Fruit fly (Drosophila melanogaster) whole organism, embryonic: ENCODE data around the gene CG16719.

ENCODE experiments used
- Adf1 ChIP-seq: fragments of 200-800 bp; sonication (Bioruptor generic); IDR thresholded peaks from 2 replicates; pipeline ENCODE4 v1.3.6; 2022; ENCODE audit warnings: missing biosample characterization, missing genetic modification characterization
- Asciz ChIP-seq: fragments of 200-800 bp; sonication (Bioruptor generic); optimal IDR thresholded peaks from 2 replicates; lab custom pipeline; 2017; ENCODE audit warnings: missing biosample characterization, mild to moderate bottlenecking, missing genetic modification characterization, missing genetic modification reagents
- Atf6 ChIP-seq: fragments of 200-800 bp; sonication (Bioruptor generic); IDR thresholded peaks from 2 replicates; pipeline ENCODE4 v1.3.6; 2022; ENCODE audit warnings: missing biosample characterization, missing genetic modification characterization
- CG1024 ChIP-seq: fragments of 200-800 bp; sonication (Bioruptor generic); IDR thresholded peaks from 2 replicates; pipeline ENCODE4 v1.3.6; 2022; ENCODE audit warnings: missing biosample characterization, missing genetic modification characterization
- CG10543 ChIP-seq: fragments of 200-800 bp; sonication (Bioruptor generic); optimal IDR thresholded peaks from 3 replicates; lab custom pipeline; 2017; ENCODE audit warnings: missing biosample characterization, mild to moderate bottlenecking, missing genetic modification characterization, moderate library complexity
- CG10654 ChIP-seq: fragments of 200-800 bp; sonication (Bioruptor generic); optimal IDR thresholded peaks from 2 replicates; lab custom pipeline; 2016; ENCODE audit warnings: missing biosample characterization, missing genetic modification characterization
- CG11723 ChIP-seq: fragments of 200-800 bp; sonication (Bioruptor generic); optimal IDR thresholded peaks from 2 replicates; lab custom pipeline; 2017; ENCODE audit warnings: missing biosample characterization, mild to moderate bottlenecking, missing genetic modification characterization
- CG12769 ChIP-seq: fragments of 200-800 bp; sonication (Bioruptor generic); optimal IDR thresholded peaks from 2 replicates; lab custom pipeline; 2019; ENCODE audit warnings: missing biosample characterization, mild to moderate bottlenecking, missing genetic modification characterization, moderate library complexity
- CG13296 ChIP-seq: fragments of 200-800 bp; sonication (Bioruptor generic); optimal IDR thresholded peaks from 3 replicates; lab custom pipeline; 2018; ENCODE audit warnings: missing biosample characterization, mild to moderate bottlenecking, missing genetic modification characterization
- CG13894 ChIP-seq: fragments of 200-800 bp; sonication (Bioruptor generic); optimal IDR thresholded peaks from 3 replicates; lab custom pipeline; 2018; ENCODE audit warnings: missing biosample characterization, mild to moderate bottlenecking, missing genetic modification characterization, moderate library complexity
- CG14014 ChIP-seq: fragments of 200-800 bp; sonication (Bioruptor generic); IDR thresholded peaks from 2 replicates; pipeline ENCODE4 v1.3.6; 2022; ENCODE audit warnings: missing biosample characterization, missing genetic modification characterization
- CG14667 ChIP-seq: fragments of 200-800 bp; sonication (Bioruptor generic); IDR thresholded peaks from 2 replicates; pipeline ENCODE4 v1.3.6; 2022; ENCODE audit warnings: missing biosample characterization, missing genetic modification characterization
- CG17361 ChIP-seq: fragments of 200-800 bp; sonication (Bioruptor generic); IDR thresholded peaks from 3 replicates; pipeline ENCODE4 v1.3.6; 2022; ENCODE audit warnings: missing biosample characterization, missing genetic modification characterization
- CG18764 ChIP-seq: fragments of 200-800 bp; sonication (Bioruptor generic); optimal IDR thresholded peaks from 3 replicates; lab custom pipeline; 2016; ENCODE audit warnings: missing biosample characterization, missing genetic modification characterization
- CG30431 ChIP-seq: fragments of 200-800 bp; sonication (Bioruptor generic); optimal IDR thresholded peaks from 2 replicates; lab custom pipeline; 2017; ENCODE audit warnings: missing biosample characterization, missing genetic modification characterization
- CG3847 ChIP-seq: fragments of 200-800 bp; sonication (Bioruptor generic); IDR thresholded peaks from 2 replicates; pipeline ENCODE4 v1.3.6; 2022; ENCODE audit warnings: missing biosample characterization, missing genetic modification characterization
- CG4360 ChIP-seq: fragments of 200-800 bp; sonication (Bioruptor generic); IDR thresholded peaks from 2 replicates; pipeline ENCODE4 v1.3.6; 2022; ENCODE audit warnings: missing biosample characterization, missing genetic modification characterization
- CG5245 ChIP-seq: fragments of 200-800 bp; sonication (Bioruptor generic); optimal IDR thresholded peaks from 3 replicates; lab custom pipeline; 2016; ENCODE audit warnings: missing biosample characterization, missing genetic modification characterization
- CG7556 ChIP-seq: fragments of 200-800 bp; sonication (Bioruptor generic); optimal IDR thresholded peaks from 2 replicates; lab custom pipeline; 2017; ENCODE audit warnings: missing biosample characterization, mild to moderate bottlenecking, missing genetic modification characterization
- CG9876 ChIP-seq: fragments of 200-800 bp; sonication (Bioruptor generic); optimal IDR thresholded peaks from 2 replicates; lab custom pipeline; 2016; ENCODE audit warnings: missing biosample characterization, missing genetic modification characterization
- Camta ChIP-seq: fragments of 200-800 bp; sonication (Bioruptor generic); optimal IDR thresholded peaks from 2 replicates; lab custom pipeline; 2016; ENCODE audit warnings: missing biosample characterization, missing genetic modification characterization
- CoRest ChIP-seq: fragments of 200-800 bp; sonication (Bioruptor generic); optimal IDR thresholded peaks from 3 replicates; lab custom pipeline; 2018; ENCODE audit warnings: missing biosample characterization, mild to moderate bottlenecking, missing genetic modification characterization, moderate library complexity
- CrebB ChIP-seq: fragments of 200-800 bp; sonication (Bioruptor generic); optimal IDR thresholded peaks from 3 replicates; lab custom pipeline; 2018; ENCODE audit warnings: missing biosample characterization, mild to moderate bottlenecking, missing genetic modification characterization
- E2f2 ChIP-seq: fragments of 200-800 bp; sonication (Bioruptor generic); IDR thresholded peaks from 2 replicates; pipeline ENCODE4 v1.3.6; 2022; ENCODE audit warnings: missing biosample characterization, missing genetic modification characterization
- Hand ChIP-seq: fragments of 200-800 bp; sonication (Bioruptor generic); optimal IDR thresholded peaks from 2 replicates; lab custom pipeline; 2017; ENCODE audit warnings: mild to moderate bottlenecking, missing biosample characterization, missing genetic modification reagents, missing genetic modification characterization
- Hey ChIP-seq: fragments of 200-800 bp; sonication (Bioruptor generic); optimal IDR thresholded peaks from 3 replicates; lab custom pipeline; 2018; ENCODE audit warnings: missing biosample characterization, mild to moderate bottlenecking, missing genetic modification characterization
- Hmx ChIP-seq: fragments of 200-800 bp; sonication (Bioruptor generic); optimal IDR thresholded peaks from 2 replicates; lab custom pipeline; 2016; ENCODE audit warnings: missing biosample characterization, missing genetic modification characterization
- Jarid2 ChIP-seq: fragments of 200-800 bp; sonication (Bioruptor generic); optimal IDR thresholded peaks from 3 replicates; lab custom pipeline; 2017; ENCODE audit warnings: mild to moderate bottlenecking, missing biosample characterization, missing genetic modification reagents, missing genetic modification characterization
- Meics ChIP-seq: fragments of 200-800 bp; sonication (Bioruptor generic); optimal IDR thresholded peaks from 2 replicates; lab custom pipeline; 2017; ENCODE audit warnings: missing biosample characterization, mild to moderate bottlenecking, missing genetic modification characterization
- Mrtf ChIP-seq: fragments of 200-800 bp; sonication (Bioruptor generic); IDR thresholded peaks from 3 replicates; pipeline ENCODE4 v1.3.6; 2022; ENCODE audit warnings: missing biosample characterization, missing genetic modification characterization
- Opbp ChIP-seq: fragments of 200-800 bp; sonication (Bioruptor generic); IDR thresholded peaks from 3 replicates; pipeline ENCODE4 v1.3.6; 2022; ENCODE audit warnings: missing biosample characterization, missing genetic modification characterization; ENCODE audit not compliant: partially characterized antibody
- Ravus ChIP-seq: fragments of 200-800 bp; sonication (Bioruptor generic); IDR thresholded peaks from 2 replicates; pipeline ENCODE4 v1.3.6; 2022; ENCODE audit warnings: missing biosample characterization, missing genetic modification characterization
- Sox100B ChIP-seq: fragments of 200-800 bp; sonication (Bioruptor generic); optimal IDR thresholded peaks from 3 replicates; lab custom pipeline; 2018; ENCODE audit warnings: missing biosample characterization, mild to moderate bottlenecking, missing genetic modification characterization
- Xbp1 ChIP-seq: fragments of 200-800 bp; sonication (Bioruptor generic); optimal IDR thresholded peaks from 3 replicates; lab custom pipeline; 2016; ENCODE audit warnings: missing biosample characterization, mild to moderate bottlenecking, missing genetic modification characterization
- cad ChIP-seq: fragments of >200 bp; optimal IDR thresholded peaks from 2 replicates; lab custom pipeline; 2017; ENCODE audit warnings: missing biosample characterization, missing genetic modification characterization
- disco-r ChIP-seq: fragments of 200-800 bp; sonication (Bioruptor generic); optimal IDR thresholded peaks from 2 replicates; lab custom pipeline; 2016; ENCODE audit warnings: missing biosample characterization, missing genetic modification characterization
- dm ChIP-seq: fragments of 200-800 bp; sonication (Bioruptor generic); optimal IDR thresholded peaks from 3 replicates; lab custom pipeline; 2016; ENCODE audit warnings: missing biosample characterization, missing genetic modification characterization
- eyg ChIP-seq: fragments of 200-800 bp; sonication (Bioruptor generic); optimal IDR thresholded peaks from 3 replicates; lab custom pipeline; 2016; ENCODE audit warnings: missing biosample characterization, missing genetic modification characterization
- gcm2 ChIP-seq: fragments of 200-800 bp; sonication (Bioruptor generic); optimal IDR thresholded peaks from 2 replicates; lab custom pipeline; 2016; ENCODE audit warnings: missing biosample characterization, missing genetic modification characterization
- gro ChIP-seq: fragments of 200-800 bp; sonication (Bioruptor generic); optimal IDR thresholded peaks from 2 replicates; lab custom pipeline; 2016; ENCODE audit warnings: missing biosample characterization, missing genetic modification characterization
- gsb ChIP-seq: fragments of 200-800 bp; sonication (Bioruptor generic); IDR thresholded peaks from 2 replicates; pipeline ENCODE4 v1.3.6; 2022; ENCODE audit warnings: missing biosample characterization, missing genetic modification characterization
- gsb-n ChIP-seq: fragments of 200-800 bp; sonication (Bioruptor generic); optimal IDR thresholded peaks from 3 replicates; lab custom pipeline; 2018; ENCODE audit warnings: missing biosample characterization, mild to moderate bottlenecking, missing genetic modification characterization
- inv ChIP-seq: fragments of 200-800 bp; sonication (Bioruptor generic); IDR thresholded peaks from 2 replicates; pipeline ENCODE4 v1.3.6; 2022; ENCODE audit warnings: missing biosample characterization, missing genetic modification characterization; ENCODE audit not compliant: partially characterized antibody
- ken ChIP-seq: fragments of 200-800 bp; sonication (Bioruptor generic); IDR thresholded peaks from 3 replicates; pipeline ENCODE4 v1.3.6; 2022; ENCODE audit warnings: missing biosample characterization, missing genetic modification characterization
- mirr ChIP-seq: fragments of 200-800 bp; sonication (Bioruptor generic); optimal IDR thresholded peaks from 3 replicates; lab custom pipeline; 2018; ENCODE audit warnings: missing biosample characterization, mild to moderate bottlenecking, missing genetic modification characterization
- org-1 ChIP-seq: fragments of 200-800 bp; sonication (Bioruptor generic); optimal IDR thresholded peaks from 2 replicates; lab custom pipeline; 2017; ENCODE audit warnings: missing biosample characterization, missing genetic modification characterization
- p53 ChIP-seq: fragments of 200-800 bp; sonication (Bioruptor generic); optimal IDR thresholded peaks from 2 replicates; lab custom pipeline; 2016; ENCODE audit warnings: missing biosample characterization, missing genetic modification characterization
- sens ChIP-seq: fragments of 200-800 bp; sonication (Bioruptor generic); peaks from one replicate; lab custom pipeline; 2016; ENCODE audit warnings: missing biosample characterization, missing genetic modification characterization
- sima ChIP-seq: fragments of 200-800 bp; sonication (Bioruptor generic); optimal IDR thresholded peaks from 2 replicates; lab custom pipeline; 2016; ENCODE audit warnings: missing biosample characterization, missing genetic modification characterization
- so ChIP-seq: fragments of 200-800 bp; sonication (Bioruptor generic); IDR thresholded peaks from 3 replicates; pipeline ENCODE4 v1.3.6; 2022; ENCODE audit warnings: missing biosample characterization, missing genetic modification characterization
- tio ChIP-seq: fragments of 200-800 bp; sonication (Bioruptor generic); optimal IDR thresholded peaks from 2 replicates; lab custom pipeline; 2017; ENCODE audit warnings: missing biosample characterization, missing genetic modification characterization, inconsistent platforms
- tna ChIP-seq: fragments of 200-800 bp; sonication (Bioruptor generic); IDR thresholded peaks from 2 replicates; pipeline ENCODE4 v1.3.6; 2022; ENCODE audit warnings: missing biosample characterization, missing genetic modification characterization; ENCODE audit not compliant: partially characterized antibody
- vfl ChIP-seq: fragments of 200-800 bp; sonication (Bioruptor generic); optimal IDR thresholded peaks from 2 replicates; lab custom pipeline; 2016; ENCODE audit warnings: missing biosample characterization, missing genetic modification characterization

CG16719 gene

dm6 chr3L:9695647-9696046 is 10.7 kb downstream of the CG16719 start (continued):
- peak; percentile 20 for TF ChIP-seq org-1 (GFP tag; lab: Kevin White, UChicago)
- no peak for TF ChIP-seq CG1024 (GFP tag; lab: Robert Waterston, UW)
- peak; percentile 44 for TF ChIP-seq CoRest (tag; lab: Kevin White, UChicago)
- TF ChIP-seq ken (GFP tag; lab: Robert Waterston, UW), result no peak
- no peak for TF ChIP-seq CG30431 (GFP tag; lab: Kevin White, UChicago)
- TF ChIP-seq sima (GFP tag; lab: Kevin White, UChicago), result no peak
- TF ChIP-seq Asciz (GFP tag; lab: Kevin White, UChicago), result peak; percentile 46
- no peak for TF ChIP-seq CG14014 (GFP tag; lab: Robert Waterston, UW)
- peak; percentile 64 for TF ChIP-seq sens (GFP tag; lab: Kevin White, UChicago)
- TF ChIP-seq Xbp1, result peak; percentile 51
- TF ChIP-seq tio (GFP tag; lab: Kevin White, UChicago), result no peak
- TF ChIP-seq dm (GFP tag; lab: Kevin White, UChicago), result no peak
- no peak for TF ChIP-seq gsb (GFP tag; lab: Robert Waterston, UW)
- no peak for TF ChIP-seq gro (GFP tag; lab: Kevin White, UChicago)
- no peak for TF ChIP-seq tna (GFP tag; lab: Robert Waterston, UW)
- peak; percentile 66 for TF ChIP-seq CG7556
- no peak for TF ChIP-seq CG4360 (GFP tag; lab: Robert Waterston, UW)
- no peak for TF ChIP-seq CG9876 (GFP tag; lab: Kevin White, UChicago)
- peak; percentile 70; the same call in 2 of the 3 replicates for TF ChIP-seq CG17361 (GFP tag; lab: Robert Waterston, UW)
- TF ChIP-seq gsb-n (tag; lab: Kevin White, UChicago), result no peak
- TF ChIP-seq Adf1 (GFP tag; lab: Robert Waterston, UW), result no peak
- no peak for TF ChIP-seq CG13894
- TF ChIP-seq so, result no peak
- TF ChIP-seq CG13296 (GFP tag; lab: Kevin White, UChicago), result no peak
- no peak for TF ChIP-seq Ravus (GFP tag; lab: Robert Waterston, UW)
- no peak for TF ChIP-seq CG12769 (tag; lab: Kevin White, UChicago)
- no peak for TF ChIP-seq CG14667 (GFP tag; lab: Robert Waterston, UW)
- no peak for TF ChIP-seq disco-r (GFP tag; lab: Kevin White, UChicago)
- no peak for TF ChIP-seq vfl
- no peak for TF ChIP-seq p53 (GFP tag; lab: Kevin White, UChicago)
- no peak for TF ChIP-seq Opbp (GFP tag; lab: Robert Waterston, UW)
- no peak for TF ChIP-seq Hey (tag; lab: Kevin White, UChicago)
- TF ChIP-seq Meics (GFP tag; lab: Kevin White, UChicago), result peak; percentile 41
- TF ChIP-seq gcm2 (GFP tag; lab: Kevin White, UChicago), result no peak
- no peak; the same call in 1 of the 2 replicates for TF ChIP-seq Atf6
- no peak for TF ChIP-seq eyg (GFP tag; lab: Kevin White, UChicago)
- TF ChIP-seq CrebB, result no peak
- no peak for TF ChIP-seq CG10654 (GFP tag; lab: Kevin White, UChicago)
- no peak for TF ChIP-seq CG18764 (GFP tag; lab: Kevin White, UChicago)
- no peak for TF ChIP-seq cad (GFP tag; lab: Kevin White, UChicago)
- TF ChIP-seq mirr (GFP tag; lab: Kevin White, UChicago), result no peak
- no peak for TF ChIP-seq Camta (GFP tag; lab: Kevin White, UChicago)
- peak; percentile 22 for TF ChIP-seq Sox100B (GFP tag; lab: Kevin White, UChicago)
- no peak for TF ChIP-seq Hand (GFP tag; lab: Kevin White, UChicago)
- TF ChIP-seq Hmx (GFP tag; lab: Kevin White, UChicago), result no peak
- no peak for TF ChIP-seq CG11723
- no peak for TF ChIP-seq CG3847 (GFP tag; lab: Robert Waterston, UW)
- no peak for TF ChIP-seq Mrtf (GFP tag; lab: Robert Waterston, UW)
- no peak for TF ChIP-seq CG10543 (GFP tag; lab: Kevin White, UChicago)
- TF ChIP-seq Jarid2, result no peak
- TF ChIP-seq inv (GFP tag; lab: Robert Waterston, UW), result no peak
- no peak for TF ChIP-seq CG5245 (GFP tag; lab: Kevin White, UChicago)
- no peak for TF ChIP-seq E2f2 (GFP tag; lab: Robert Waterston, UW)
